Worm (Caenorhabditis elegans): ENCODE measurements around the gene C09E9.1.

ce11 chrIV:1266724-1267123 lies 7.9 kb upstream of the C09E9.1 start, which contains the start of gene clec-170:
- TF ChIP-seq flt-1 (GFP tag; IDR thresholded peaks at IDR 0.05) (no peak), ztf-23 (GFP tag; IDR thresholded peaks at IDR 0.05) (no peak), ref-1 (GFP tag; conservative IDR thresholded peaks at IDR 0.05) (no peak), T22C8.4 (GFP tag; IDR thresholded peaks at IDR 0.05) (no peak), tab-1 (GFP tag; IDR thresholded peaks at IDR 0.05) (no peak), cog-1 (tag; optimal IDR thresholded peaks at IDR 0.05) (no peak), med-1 (GFP tag; optimal IDR thresholded peaks at IDR 0.05; ENCODE audit: insufficient read depth) (no peak), ztf-29 (GFP tag; IDR thresholded peaks at IDR 0.05) (no peak), klf-2 (GFP tag; conservative IDR thresholded peaks at IDR 0.05) (no peak)

Data from whole organism, midembryonic.